Worm (Caenorhabditis elegans) whole organism, L1 larva: Measurements from ENCODE around the gene F35H10.2.

Source experiments
- C04F5.9 ChIP-seq: sonication (generic microtip); optimal IDR thresholded peaks from 2 replicates; lab custom pipeline; 2016; ENCODE audit warnings: missing genetic modification characterization, missing compliant biosample characterization
- C34B4.2 ChIP-seq: sonication (generic microtip); optimal IDR thresholded peaks from 2 replicates; lab custom pipeline; 2017; ENCODE audit warnings: mild to moderate bottlenecking, missing genetic modification characterization, missing compliant biosample characterization
- F16B12.6 ChIP-seq: fragments of 150-350 bp; optimal IDR thresholded peaks from 2 replicates; lab custom pipeline; 2014; ENCODE audit warnings: missing biosample characterization, missing genetic modification characterization
- Y116A8C.19 ChIP-seq: sonication (generic microtip); optimal IDR thresholded peaks from 2 replicates; lab custom pipeline; 2016; ENCODE audit warnings: missing compliant biosample characterization, missing genetic modification characterization, borderline replicate concordance
- ceh-88 ChIP-seq: fragments of 200-800 bp; sonication (Bioruptor generic); IDR thresholded peaks from 2 replicates; pipeline ENCODE4 v1.3.6; 2022; ENCODE audit warnings: missing genetic modification characterization, missing compliant biosample characterization
- dpl-1 ChIP-seq, 3 experiments: fragments of 150-350 bp in 2 of 3; sonication (generic microtip) in 1 of 3; optimal IDR thresholded peaks; 2 replicates each; lab custom pipeline; 2014 to 2017; ENCODE audit warnings: missing biosample characterization in 3 of 3, missing genetic modification characterization in 3 of 3, missing genetic modification reagents in 3 of 3
- dsc-1 ChIP-seq: sonication (generic microtip); optimal IDR thresholded peaks from 2 replicates; lab custom pipeline; 2016; ENCODE audit warnings: mild to moderate bottlenecking, missing genetic modification characterization, missing compliant biosample characterization
- efl-1 ChIP-seq, 4 experiments: fragments of 150-350 bp; optimal IDR thresholded peaks in 3 of 4; peaks in 1 of 4; 1 replicate in 1 of 4; 2 replicates in 3 of 4; lab custom pipeline; 2014; ENCODE audit warnings: missing biosample characterization in 2 of 4, missing genetic modification characterization in 2 of 4, missing genetic modification reagents in 2 of 4
- egl-13 ChIP-seq: sonication (generic microtip); optimal IDR thresholded peaks from 2 replicates; lab custom pipeline; 2016; ENCODE audit warnings: missing genotype, missing genetic modification reagents, missing genetic modification characterization, missing compliant biosample characterization
- elt-2 ChIP-seq: sonication (generic microtip); optimal IDR thresholded peaks from 2 replicates; lab custom pipeline; 2016; ENCODE audit warnings: missing genetic modification characterization, mild to moderate bottlenecking, inconsistent platforms, missing compliant biosample characterization, missing genetic modification reagents
- fkh-4 ChIP-seq: sonication (generic microtip); optimal IDR thresholded peaks from 2 replicates; lab custom pipeline; 2016; ENCODE audit warnings: missing compliant biosample characterization, missing genetic modification characterization, borderline replicate concordance
- hlh-4 ChIP-seq: sonication (generic microtip); optimal IDR thresholded peaks from 2 replicates; lab custom pipeline; 2016; ENCODE audit warnings: mild to moderate bottlenecking, missing genetic modification characterization, missing compliant biosample characterization
- irx-1 ChIP-seq: sonication (generic microtip); optimal IDR thresholded peaks from 2 replicates; lab custom pipeline; 2016; ENCODE audit warnings: missing genetic modification characterization, missing compliant biosample characterization
- jun-1 ChIP-seq: fragments of 150-350 bp; optimal IDR thresholded peaks from 2 replicates; lab custom pipeline; 2014; ENCODE audit warnings: missing biosample characterization, missing genetic modification reagents, missing genetic modification characterization
- lin-14 ChIP-seq: fragments of 200-800 bp; sonication (Bioruptor generic); optimal IDR thresholded peaks from 2 replicates; lab custom pipeline; 2018; ENCODE audit warnings: mild to moderate bottlenecking, missing genetic modification characterization, moderate library complexity, missing compliant biosample characterization
- lin-15B ChIP-seq: fragments of 150-350 bp; sonication (generic microtip); optimal IDR thresholded peaks from 3 replicates; lab custom pipeline; 2014; ENCODE audit warnings: missing biosample characterization, missing genetic modification characterization
- lin-35 ChIP-seq, 2 experiments: fragments of 150-350 bp; optimal IDR thresholded peaks; 2 replicates each; lab custom pipeline; 2014; ENCODE audit warnings: missing biosample characterization in 2 of 2, missing genetic modification characterization in 2 of 2, missing genetic modification reagents in 2 of 2
- lir-3 ChIP-seq: sonication (generic microtip); optimal IDR thresholded peaks from 2 replicates; lab custom pipeline; 2016; ENCODE audit warnings: mild to moderate bottlenecking, missing genetic modification characterization, moderate library complexity, missing compliant biosample characterization; ENCODE audit not compliant: poor library complexity
- mab-9 ChIP-seq: fragments of 200-800 bp; sonication (Bioruptor generic); IDR thresholded peaks from 2 replicates; pipeline ENCODE4 v1.3.6; 2022; ENCODE audit warnings: missing genetic modification reagents, missing genetic modification characterization, missing compliant biosample characterization
- mdl-1 ChIP-seq, 2 experiments: fragments of 150-350 bp; optimal IDR thresholded peaks; 2 replicates each; lab custom pipeline; 2014 to 2017; ENCODE audit warnings: missing biosample characterization in 2 of 2, missing genetic modification characterization in 2 of 2, inconsistent platforms in 1 of 2
- nhr-12 ChIP-seq: sonication (generic microtip); optimal IDR thresholded peaks from 2 replicates; lab custom pipeline; 2017; ENCODE audit warnings: missing biosample characterization, missing genetic modification characterization
- nhr-19 ChIP-seq: fragments of 200-800 bp; sonication (Bioruptor generic); conservative IDR thresholded peaks from 2 replicates; pipeline ENCODE4 v1.3.6; 2022; ENCODE audit warnings: missing genetic modification characterization, missing compliant biosample characterization
- nhr-237 ChIP-seq: fragments of 150-350 bp; optimal IDR thresholded peaks from 2 replicates; lab custom pipeline; 2014; ENCODE audit warnings: missing biosample characterization, missing genetic modification characterization
- nhr-84 ChIP-seq: sonication (generic microtip); optimal IDR thresholded peaks from 2 replicates; lab custom pipeline; 2017; ENCODE audit warnings: missing biosample characterization, missing genetic modification characterization
- nhr-90 ChIP-seq: sonication (generic microtip); optimal IDR thresholded peaks from 2 replicates; lab custom pipeline; 2016; ENCODE audit warnings: mild to moderate bottlenecking, missing genetic modification characterization, missing compliant biosample characterization; ENCODE audit not compliant: poor library complexity
- pag-3 ChIP-seq: sonication (generic microtip); optimal IDR thresholded peaks from 2 replicates; lab custom pipeline; 2017; ENCODE audit warnings: missing genetic modification characterization, mild to moderate bottlenecking, missing compliant biosample characterization, antibody characterized with exemption, borderline replicate concordance; ENCODE audit not compliant: insufficient read depth
- skn-1 ChIP-seq: fragments of 150-350 bp; optimal IDR thresholded peaks from 2 replicates; lab custom pipeline; 2014; ENCODE audit warnings: missing biosample characterization, missing genetic modification characterization
- snu-23 ChIP-seq: sonication (generic microtip); optimal IDR thresholded peaks from 2 replicates; lab custom pipeline; 2016; ENCODE audit warnings: missing genetic modification characterization, missing compliant biosample characterization
- unc-30 ChIP-seq: sonication (generic microtip); optimal IDR thresholded peaks from 2 replicates; lab custom pipeline; 2017; ENCODE audit warnings: missing biosample characterization, missing genetic modification characterization
- unc-98 ChIP-seq: fragments of 200-800 bp; sonication (Bioruptor generic); IDR thresholded peaks from 2 replicates; pipeline ENCODE4 v1.3.6; 2022; ENCODE audit warnings: missing genetic modification characterization, missing compliant biosample characterization
- xbp-1 ChIP-seq: sonication (generic microtip); optimal IDR thresholded peaks from 2 replicates; lab custom pipeline; 2016; ENCODE audit warnings: missing genetic modification characterization, missing compliant biosample characterization
- ztf-4 ChIP-seq: fragments of 150-350 bp; optimal IDR thresholded peaks from 2 replicates; lab custom pipeline; 2014; ENCODE audit warnings: missing biosample characterization, missing genetic modification characterization

Gene F35H10.2

ce11 chrIV:8359716-8360407 is 30.8 kb downstream of the F35H10.2 start, which contains the start of gene D2096.5:
Gene D2096.5 (minus strand): TSS chrIV:8359766.
- TF ChIP-seq dpl-1 (GFP tag; optimal IDR thresholded peaks at IDR 0.05; lab: Kevin White, UChicago), result peak in 1 of 3 experiments; percentile 46
- no peak for TF ChIP-seq fkh-4 (tag; lab: Kevin White, UChicago)
- peak; percentile 37 to 52 for TF ChIP-seq efl-1 (optimal IDR thresholded peaks at IDR 0.05; lab: Kevin White, UChicago)
- TF ChIP-seq efl-1 (GFP tag; optimal IDR thresholded peaks at IDR 0.05 in 1 of 2; lab: Kevin White, UChicago), result peak in 1 of 2 experiments; percentile 27
- peak; percentile 34 for TF ChIP-seq egl-13 (tag; lab: Kevin White, UChicago)
- peak; percentile 20 for TF ChIP-seq snu-23
- TF ChIP-seq xbp-1 (tag; lab: Kevin White, UChicago), result peak; percentile 13
- peak; percentile 59 for TF ChIP-seq lin-14 (GFP tag; lab: Kevin White, UChicago)
- peak in 1 of 2 experiments; percentile 47 for TF ChIP-seq lin-35 (GFP tag; optimal IDR thresholded peaks at IDR 0.05; lab: Kevin White, UChicago)
- TF ChIP-seq ztf-4 (tag; lab: Kevin White, UChicago), result no peak

ce11 chrIV:8360817-8361216 is 31.8 kb downstream of the F35H10.2 start, which contains the start of gene sqv-1:
Gene sqv-1 (plus strand): TSS chrIV:8361117.
- TF ChIP-seq nhr-19 (GFP tag; lab: Robert Waterston, UW), result no peak
- no peak for TF ChIP-seq mab-9
- no peak for TF ChIP-seq mdl-1 (tag; optimal IDR thresholded peaks at IDR 0.05; lab: Kevin White, UChicago)
- TF ChIP-seq hlh-4, result no peak
- no peak for TF ChIP-seq nhr-90 (tag; lab: Kevin White, UChicago)
- TF ChIP-seq F16B12.6 (tag; lab: Kevin White, UChicago), result no peak
- TF ChIP-seq C04F5.9 (tag; lab: Kevin White, UChicago), result no peak

DNA sequence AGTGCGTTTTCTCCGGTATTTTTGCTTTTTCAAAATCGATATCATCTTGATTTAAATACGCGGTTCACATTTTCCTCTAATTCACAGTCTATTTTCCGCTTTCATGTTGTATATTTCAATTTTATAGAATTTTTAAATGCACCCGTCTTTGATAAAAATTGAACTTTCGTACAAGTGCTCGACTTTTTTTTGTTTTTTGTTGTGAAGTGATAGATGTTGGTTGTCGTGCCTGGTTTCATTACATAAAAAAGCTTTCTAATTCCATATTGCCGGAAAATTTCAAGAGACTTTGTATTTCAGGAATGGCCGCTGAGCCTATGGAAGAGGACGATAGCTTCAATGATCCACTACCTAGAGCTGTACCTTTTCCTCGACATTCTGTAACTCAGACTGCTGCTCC is 34.1 kb downstream of the F35H10.2 start, which contains the start of gene D2096.12:
D2096.12 (plus strand) TSS at position 301 of the 400 bp plus-strand sequence.
- TF ChIP-seq pag-3 (tag; lab: Kevin White, UChicago), result no peak
- no peak for TF ChIP-seq irx-1 (tag; lab: Kevin White, UChicago)
- no peak for TF ChIP-seq dsc-1 (tag; lab: Kevin White, UChicago)
- no peak for TF ChIP-seq ceh-88 (GFP tag; lab: Robert Waterston, UW)
- no peak for TF ChIP-seq unc-98
- no peak for TF ChIP-seq lir-3 (tag; lab: Kevin White, UChicago)

DNA sequence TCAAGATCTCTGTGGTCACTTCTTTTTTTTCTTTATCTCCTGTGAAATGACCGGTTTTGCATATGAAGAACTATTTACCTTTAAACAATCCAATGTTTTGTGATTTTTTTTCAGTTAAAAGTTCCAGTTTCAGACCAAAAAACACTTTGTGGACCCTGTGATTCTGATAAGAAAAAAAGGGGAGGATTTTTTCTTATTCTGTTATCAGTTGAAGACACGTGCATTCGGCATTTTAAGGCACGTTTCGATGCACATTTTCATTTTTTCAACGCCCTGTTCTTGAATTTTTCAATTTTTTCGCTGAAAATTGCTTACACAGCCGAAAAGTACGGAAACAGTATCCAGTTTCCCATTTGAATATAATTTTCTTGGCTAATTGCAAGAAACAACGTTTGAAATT is 37.3 kb downstream of the F35H10.2 start, which contains the start of gene aagr-1:
aagr-1 (plus strand) TSS at position 227 of the 400 bp plus-strand sequence.
- no peak for TF ChIP-seq unc-30 (tag; lab: Kevin White, UChicago)
- TF ChIP-seq elt-2 (tag; lab: Kevin White, UChicago), result peak; percentile 67
- peak in 1 of 2 experiments; percentile 5 for TF ChIP-seq lin-35 (GFP tag; optimal IDR thresholded peaks at IDR 0.05; lab: Kevin White, UChicago)

DNA sequence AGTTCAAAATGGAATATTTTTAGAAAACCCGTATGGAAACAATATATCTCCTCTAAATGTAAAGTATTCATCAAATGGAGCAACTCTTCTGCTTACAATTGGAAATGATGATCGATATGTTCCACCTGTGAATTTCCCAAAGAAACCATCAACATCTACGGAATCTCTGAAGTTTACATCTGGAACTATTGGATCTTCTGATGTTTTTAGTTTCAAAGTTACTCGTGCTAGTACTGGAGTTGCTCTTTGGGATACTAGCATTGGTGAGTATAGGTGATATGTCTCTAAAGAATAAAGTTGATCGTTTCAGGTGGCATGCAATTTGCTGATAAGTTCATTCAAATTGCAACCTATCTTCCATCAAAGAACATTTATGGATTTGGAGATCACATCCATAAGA is 38.9 kb downstream of the F35H10.2 start:
- no peak for TF ChIP-seq nhr-19 (GFP tag; lab: Robert Waterston, UW)
- TF ChIP-seq irx-1 (tag; lab: Kevin White, UChicago), result no peak
- TF ChIP-seq lin-15B (tag; lab: Kevin White, UChicago), result no peak
- TF ChIP-seq nhr-237, result no peak
- TF ChIP-seq nhr-12, result no peak
- TF ChIP-seq nhr-84, result no peak
- no peak for TF ChIP-seq jun-1 (tag; lab: Kevin White, UChicago)
- no peak for TF ChIP-seq mab-9
- TF ChIP-seq C34B4.2 (tag; lab: Kevin White, UChicago), result no peak
- TF ChIP-seq skn-1, result no peak
- TF ChIP-seq Y116A8C.19 (tag; lab: Kevin White, UChicago), result no peak
- no peak for TF ChIP-seq lin-14 (GFP tag; lab: Kevin White, UChicago)
